Fruit fly (Drosophila melanogaster) whole organism, prepupa: Measurements from ENCODE around the gene CG2841.
A peak's percentile ranks its signal among the peaks of the same experiment; 100 is the strongest.

Experiments
- Blimp-1 ChIP-seq: fragments of 200-800 bp; sonication (Bioruptor generic); optimal IDR thresholded peaks from 3 replicates; lab custom pipeline; 2017; ENCODE audit warnings: missing biosample characterization, missing genetic modification characterization, mild to moderate bottlenecking, moderate library complexity, missing genetic modification reagents
- CG10631 ChIP-seq: fragments of 200-800 bp; sonication (Bioruptor generic); optimal IDR thresholded peaks from 2 replicates; lab custom pipeline; 2016; ENCODE audit warnings: missing biosample characterization, missing genetic modification characterization
- CG10669 ChIP-seq: fragments of 200-800 bp; sonication (Bioruptor generic); optimal IDR thresholded peaks from 3 replicates; lab custom pipeline; 2018; ENCODE audit warnings: missing biosample characterization, mild to moderate bottlenecking, missing genetic modification characterization, moderate library complexity
- CG11762 ChIP-seq: fragments of 200-800 bp; sonication (Bioruptor generic); optimal IDR thresholded peaks from 3 replicates; lab custom pipeline; 2016; ENCODE audit warnings: missing biosample characterization, missing genetic modification characterization; ENCODE audit not compliant: insufficient read depth
- CG11902 ChIP-seq: fragments of 200-800 bp; sonication (Bioruptor generic); optimal IDR thresholded peaks from 3 replicates; lab custom pipeline; 2016; ENCODE audit warnings: missing biosample characterization, missing genetic modification characterization
- CG15336 ChIP-seq: fragments of 200-800 bp; sonication (Bioruptor generic); IDR thresholded peaks from 2 replicates; pipeline ENCODE4 v1.3.6; 2022; ENCODE audit warnings: missing biosample characterization, missing genetic modification characterization
- CG1621 ChIP-seq: fragments of 200-800 bp; sonication (Bioruptor generic); optimal IDR thresholded peaks from 3 replicates; lab custom pipeline; 2018; ENCODE audit warnings: missing biosample characterization, mild to moderate bottlenecking, missing genetic modification characterization
- CG3032 ChIP-seq: fragments of 200-800 bp; optimal IDR thresholded peaks from 2 replicates; lab custom pipeline; 2019; ENCODE audit warnings: missing biosample characterization, mild to moderate bottlenecking, missing genetic modification characterization, moderate library complexity
- CG32006 ChIP-seq: fragments of 200-800 bp; sonication (Bioruptor generic); optimal IDR thresholded peaks from 3 replicates; lab custom pipeline; 2017; ENCODE audit warnings: missing biosample characterization, mild to moderate bottlenecking, missing genetic modification characterization
- CG34406 ChIP-seq: fragments of 200-800 bp; sonication (Bioruptor generic); optimal IDR thresholded peaks from 3 replicates; lab custom pipeline; 2016; ENCODE audit warnings: missing biosample characterization, missing genetic modification characterization
- CG3919 ChIP-seq: fragments of 200-800 bp; sonication (Bioruptor generic); optimal IDR thresholded peaks from 3 replicates; lab custom pipeline; 2016; ENCODE audit warnings: missing biosample characterization, missing genetic modification characterization
- CG4318 ChIP-seq: fragments of 200-800 bp; sonication (Bioruptor generic); optimal IDR thresholded peaks from 3 replicates; lab custom pipeline; 2017; ENCODE audit warnings: missing biosample characterization, mild to moderate bottlenecking, missing genetic modification characterization
- CG6163 ChIP-seq: fragments of 200-800 bp; sonication (Bioruptor generic); IDR thresholded peaks from 3 replicates; pipeline ENCODE4 v1.3.6; 2022; ENCODE audit warnings: missing biosample characterization, missing genetic modification characterization
- CG6276 ChIP-seq: fragments of 200-800 bp; sonication (Bioruptor generic); optimal IDR thresholded peaks from 2 replicates; lab custom pipeline; 2017; ENCODE audit warnings: missing biosample characterization, mild to moderate bottlenecking, missing genetic modification characterization
- CG6792 ChIP-seq: fragments of 200-800 bp; sonication (Bioruptor generic); optimal IDR thresholded peaks from 3 replicates; lab custom pipeline; 2016; ENCODE audit warnings: missing biosample characterization, missing genetic modification characterization
- CG6808 ChIP-seq: fragments of 200-800 bp; sonication (Bioruptor generic); optimal IDR thresholded peaks from 3 replicates; lab custom pipeline; 2017; ENCODE audit warnings: missing biosample characterization, missing genetic modification characterization, mild to moderate bottlenecking, moderate library complexity, missing genetic modification reagents
- CG6854 ChIP-seq: fragments of 200-800 bp; sonication (Bioruptor generic); optimal IDR thresholded peaks from 2 replicates; lab custom pipeline; 2017; ENCODE audit warnings: missing biosample characterization, mild to moderate bottlenecking, missing genetic modification characterization
- CG7368 ChIP-seq: fragments of 200-800 bp; sonication (Bioruptor generic); optimal IDR thresholded peaks from 3 replicates; lab custom pipeline; 2016; ENCODE audit warnings: missing biosample characterization, missing genetic modification characterization
- CG8319 ChIP-seq: fragments of 200-800 bp; sonication (Bioruptor generic); optimal IDR thresholded peaks from 3 replicates; lab custom pipeline; 2016; ENCODE audit warnings: missing biosample characterization, missing genetic modification characterization
- Eip75B ChIP-seq: fragments of 200-800 bp; sonication (Bioruptor generic); optimal IDR thresholded peaks from 3 replicates; lab custom pipeline; 2016; ENCODE audit warnings: missing biosample characterization, missing genetic modification characterization
- Eip78C ChIP-seq: fragments of 200-800 bp; sonication (Bioruptor generic); peaks from one replicate; lab custom pipeline; 2016; ENCODE audit warnings: missing biosample characterization, missing genetic modification characterization
- Eip93F ChIP-seq: fragments of 200-800 bp; sonication (Bioruptor generic); optimal IDR thresholded peaks from 2 replicates; lab custom pipeline; 2016; ENCODE audit warnings: missing biosample characterization, mild to moderate bottlenecking, missing genetic modification characterization
- Ets21C ChIP-seq: fragments of 200-800 bp; sonication (Bioruptor generic); optimal IDR thresholded peaks from 3 replicates; lab custom pipeline; 2016; ENCODE audit warnings: missing biosample characterization, missing genetic modification characterization
- Gug ChIP-seq: fragments of 200-800 bp; sonication (Bioruptor generic); IDR thresholded peaks from 2 replicates; pipeline ENCODE4 v1.3.6; 2022; ENCODE audit warnings: missing biosample characterization, missing genetic modification characterization
- Hr38 ChIP-seq: sonication (Bioruptor generic); optimal IDR thresholded peaks from 2 replicates; lab custom pipeline; 2016; ENCODE audit warnings: missing biosample characterization, missing genetic modification characterization
- Hr39 ChIP-seq: fragments of 200-800 bp; sonication (Bioruptor generic); optimal IDR thresholded peaks from 2 replicates; lab custom pipeline; 2016; ENCODE audit warnings: missing biosample characterization, missing genetic modification characterization
- Hr4 ChIP-seq: fragments of 200-800 bp; sonication (Bioruptor generic); optimal IDR thresholded peaks from 3 replicates; lab custom pipeline; 2016; ENCODE audit warnings: missing biosample characterization, missing genetic modification characterization
- Lpt ChIP-seq: fragments of 200-800 bp; sonication (Bioruptor generic); optimal IDR thresholded peaks from 3 replicates; lab custom pipeline; 2016; ENCODE audit warnings: missing biosample characterization, missing genetic modification characterization
- Met ChIP-seq: fragments of 200-800 bp; sonication (Bioruptor generic); optimal IDR thresholded peaks from 3 replicates; lab custom pipeline; 2016; ENCODE audit warnings: missing biosample characterization, missing genetic modification characterization
- OdsH ChIP-seq: fragments of 200-800 bp; sonication (Bioruptor generic); optimal IDR thresholded peaks from 3 replicates; lab custom pipeline; 2016; ENCODE audit warnings: missing biosample characterization, missing genetic modification characterization
- Smox ChIP-seq: fragments of 200-800 bp; sonication (Bioruptor generic); optimal IDR thresholded peaks from 3 replicates; lab custom pipeline; 2016; ENCODE audit warnings: missing biosample characterization, missing genetic modification characterization
- Sox102F ChIP-seq: fragments of 200-800 bp; sonication (Bioruptor generic); optimal IDR thresholded peaks from 2 replicates; lab custom pipeline; 2016; ENCODE audit warnings: missing biosample characterization, mild to moderate bottlenecking, missing genetic modification characterization
- Sox14 ChIP-seq: fragments of 200-800 bp; sonication (Bioruptor generic); optimal IDR thresholded peaks from 3 replicates; lab custom pipeline; 2016; ENCODE audit warnings: missing biosample characterization, missing genetic modification characterization
- Sox15 ChIP-seq: fragments of 200-800 bp; sonication (Bioruptor generic); optimal IDR thresholded peaks from 3 replicates; lab custom pipeline; 2016; ENCODE audit warnings: missing biosample characterization, missing genetic modification characterization
- achi ChIP-seq: fragments of 200-800 bp; sonication (Bioruptor generic); optimal IDR thresholded peaks from 3 replicates; lab custom pipeline; 2016; ENCODE audit warnings: missing biosample characterization, missing genetic modification characterization
- acj6 ChIP-seq: fragments of 200-800 bp; sonication (Bioruptor generic); optimal IDR thresholded peaks from 3 replicates; lab custom pipeline; 2016; ENCODE audit warnings: missing biosample characterization, missing genetic modification characterization
- dac ChIP-seq: fragments of 200-800 bp; sonication (Bioruptor generic); optimal IDR thresholded peaks from 2 replicates; lab custom pipeline; 2017; ENCODE audit warnings: missing biosample characterization, mild to moderate bottlenecking, missing genetic modification characterization
- eg ChIP-seq: fragments of 200-800 bp; sonication (Bioruptor generic); IDR thresholded peaks from 3 replicates; pipeline ENCODE4 v1.3.6; 2022; ENCODE audit warnings: missing biosample characterization, missing genetic modification characterization
- fd59A ChIP-seq: fragments of 200-800 bp; sonication (Bioruptor generic); optimal IDR thresholded peaks from 2 replicates; lab custom pipeline; 2017; ENCODE audit warnings: missing biosample characterization, mild to moderate bottlenecking, missing genetic modification characterization, missing genetic modification reagents
- fkh ChIP-seq: fragments of 200-800 bp; sonication (Bioruptor generic); optimal IDR thresholded peaks from 3 replicates; lab custom pipeline; 2017; ENCODE audit warnings: missing biosample characterization, mild to moderate bottlenecking, missing genetic modification characterization, moderate library complexity
- lz ChIP-seq: fragments of 200-800 bp; sonication (Bioruptor generic); optimal IDR thresholded peaks from 3 replicates; lab custom pipeline; 2016; ENCODE audit warnings: missing biosample characterization, missing genetic modification characterization
- net ChIP-seq: fragments of 200-800 bp; sonication (Bioruptor generic); optimal IDR thresholded peaks from 3 replicates; lab custom pipeline; 2016; ENCODE audit warnings: missing biosample characterization, missing genetic modification characterization
- pdm3 ChIP-seq: fragments of 200-800 bp; sonication (Bioruptor generic); optimal IDR thresholded peaks from 3 replicates; lab custom pipeline; 2016; ENCODE audit warnings: missing biosample characterization, missing genetic modification characterization
- salr ChIP-seq, 2 experiments: fragments of 200-800 bp; sonication (Bioruptor generic); optimal IDR thresholded peaks; 3 replicates each; lab custom pipeline; 2016 to 2018; ENCODE audit warnings: missing biosample characterization in 2 of 2, missing genetic modification characterization in 2 of 2, mild to moderate bottlenecking in 1 of 2
- ss ChIP-seq, 2 experiments: fragments of 200-800 bp; sonication (Bioruptor generic); optimal IDR thresholded peaks; 2 replicates in 1 of 2; 3 replicates in 1 of 2; lab custom pipeline; 2017 to 2018; ENCODE audit warnings: mild to moderate bottlenecking in 2 of 2, missing biosample characterization in 2 of 2, missing genetic modification characterization in 2 of 2, moderate library complexity in 1 of 2
- svp ChIP-seq: fragments of 200-800 bp; sonication (Bioruptor generic); peaks from one replicate; lab custom pipeline; 2016; ENCODE audit warnings: missing biosample characterization, missing genetic modification characterization
- topi ChIP-seq: fragments of 200-800 bp; sonication (Bioruptor generic); optimal IDR thresholded peaks from 3 replicates; lab custom pipeline; 2016; ENCODE audit warnings: missing biosample characterization, missing genetic modification characterization
- vri ChIP-seq: fragments of 200-800 bp; sonication (Bioruptor generic); optimal IDR thresholded peaks from 3 replicates; lab custom pipeline; 2016; ENCODE audit warnings: missing biosample characterization, mild to moderate bottlenecking, missing genetic modification characterization

The CG2841 gene

dm6 chrX:2306307-2306706 is 59.8 kb downstream of the CG2841 start (continued):
- TF ChIP-seq achi (GFP tag; lab: Kevin White, UChicago) (peak; percentile 74), CG11762 (GFP tag; lab: Kevin White, UChicago) (peak; percentile 42), Smox (peak; percentile 77), dac (GFP tag; lab: Kevin White, UChicago) (peak; percentile 55), Met (GFP tag; lab: Kevin White, UChicago) (peak; percentile 88), Hr38 (no peak), Hr4 (GFP tag; lab: Kevin White, UChicago) (peak; percentile 78), Eip75B (GFP tag; lab: Kevin White, UChicago) (peak; percentile 75), CG32006 (peak; percentile 88), Sox15 (peak; percentile 61), Eip93F (peak; percentile 33), CG6163 (GFP tag; lab: Robert Waterston, UW) (peak; percentile 11; the same call in 1 of the 3 replicates), fkh (GFP tag; lab: Kevin White, UChicago) (no peak), OdsH (GFP tag; lab: Kevin White, UChicago) (peak; percentile 82), ss (GFP tag; optimal IDR thresholded peaks at IDR 0.05; lab: Kevin White, UChicago) (peak; percentile 12 to 40), CG15336 (peak; percentile 84), lz (peak; percentile 81), CG10669 (GFP tag; lab: Kevin White, UChicago) (peak; percentile 63), Blimp-1 (peak; percentile 54), vri (GFP tag; lab: Kevin White, UChicago) (peak; percentile 49), CG7368 (peak; percentile 74), net (peak; percentile 65), topi (peak; percentile 84), CG1621 (tag; lab: Kevin White, UChicago) (peak; percentile 42), CG6792 (GFP tag; lab: Kevin White, UChicago) (peak; percentile 79), Lpt (peak; percentile 65), CG6808 (peak; percentile 71), CG11902 (GFP tag; lab: Kevin White, UChicago) (peak; percentile 48), acj6 (GFP tag; lab: Kevin White, UChicago) (peak; percentile 77), CG3919 (peak; percentile 72), CG3032 (tag; lab: Kevin White, UChicago) (peak; percentile 59), CG8319 (GFP tag; lab: Kevin White, UChicago) (peak; percentile 55), Ets21C (peak; percentile 71), Hr39 (GFP tag; lab: Kevin White, UChicago) (peak; percentile 86), Sox14 (GFP tag; lab: Kevin White, UChicago) (peak; percentile 84), svp (peak; percentile 72), Sox102F (GFP tag; lab: Kevin White, UChicago) (peak; percentile 85), fd59A (GFP tag; lab: Kevin White, UChicago) (peak; percentile 64), Eip78C (GFP tag; lab: Kevin White, UChicago) (peak; percentile 92), CG34406 (GFP tag; lab: Kevin White, UChicago) (peak; percentile 77)
- TF ChIP-seq, all 60 proteins: peak for 55

dm6 chrX:2305842-2306300 is 60.3 kb downstream of the CG2841 start:
- no peak for TF ChIP-seq Hr4 (GFP tag; lab: Kevin White, UChicago)
- TF ChIP-seq CG8319 (GFP tag; lab: Kevin White, UChicago) = no peak
- TF ChIP-seq eg (GFP tag; lab: Robert Waterston, UW) = no peak; the same call in 2 of the 3 replicates
- no peak for TF ChIP-seq lz
- no peak for TF ChIP-seq CG6792 (GFP tag; lab: Kevin White, UChicago)
- TF ChIP-seq salr (GFP tag; optimal IDR thresholded peaks at IDR 0.05; lab: Kevin White, UChicago) = no peak
- peak; percentile 73 for TF ChIP-seq svp
- peak; percentile 14 for TF ChIP-seq CG6854 (GFP tag; lab: Kevin White, UChicago)
- no peak for TF ChIP-seq Sox102F (GFP tag; lab: Kevin White, UChicago)
- no peak for TF ChIP-seq OdsH (GFP tag; lab: Kevin White, UChicago)
- TF ChIP-seq CG10669 (GFP tag; lab: Kevin White, UChicago) = no peak
- peak; percentile 48; the same call in 1 of the 3 replicates for TF ChIP-seq CG6163 (GFP tag; lab: Robert Waterston, UW)
- no peak for TF ChIP-seq CG6276 (GFP tag; lab: Kevin White, UChicago)
- TF ChIP-seq CG32006 = no peak
- TF ChIP-seq dac (GFP tag; lab: Kevin White, UChicago) = no peak
- no peak for TF ChIP-seq Eip78C (GFP tag; lab: Kevin White, UChicago)
- TF ChIP-seq Blimp-1 = no peak
- no peak for TF ChIP-seq CG3032 (tag; lab: Kevin White, UChicago)
- TF ChIP-seq CG10631 (GFP tag; lab: Kevin White, UChicago) = no peak
- no peak for TF ChIP-seq Smox
- TF ChIP-seq Gug (GFP tag; lab: Robert Waterston, UW) = no peak
- TF ChIP-seq pdm3 (GFP tag; lab: Kevin White, UChicago) = no peak
- TF ChIP-seq CG4318 (GFP tag; lab: Kevin White, UChicago) = no peak
- TF ChIP-seq ss (GFP tag; optimal IDR thresholded peaks at IDR 0.05; lab: Kevin White, UChicago) = peak; percentile 53
- TF ChIP-seq topi = no peak
- peak; percentile 38 for TF ChIP-seq fkh (GFP tag; lab: Kevin White, UChicago)
- no peak for TF ChIP-seq Hr38
- no peak for TF ChIP-seq Hr39 (GFP tag; lab: Kevin White, UChicago)
- no peak for TF ChIP-seq Ets21C
